Worm (Caenorhabditis elegans) whole organism, L2 larva: ENCODE measurements around the gene Y37E11AM.3.

Experiments
- C34F6.9 ChIP-seq: fragments of 150-350 bp; optimal IDR thresholded peaks from 2 replicates; lab custom pipeline; 2014; ENCODE audit warnings: missing biosample characterization, missing genetic modification characterization
- R02D3.7 ChIP-seq: fragments of 150-350 bp; optimal IDR thresholded peaks from 2 replicates; lab custom pipeline; 2014; ENCODE audit warnings: missing biosample characterization, missing genetic modification characterization
- Y55F3AM.14 ChIP-seq: fragments of 200-800 bp; sonication (Bioruptor generic); optimal IDR thresholded peaks from 2 replicates; lab custom pipeline; 2018; ENCODE audit warnings: mild to moderate bottlenecking, missing genetic modification characterization, missing compliant biosample characterization
- ZK546.5 ChIP-seq: sonication (generic microtip); optimal IDR thresholded peaks from 2 replicates; lab custom pipeline; 2017; ENCODE audit warnings: missing biosample characterization, missing genetic modification characterization
- alr-1 ChIP-seq: fragments of 150-350 bp; optimal IDR thresholded peaks from 2 replicates; lab custom pipeline; 2014; ENCODE audit warnings: missing biosample characterization, missing genetic modification characterization
- aly-2 ChIP-seq: fragments of 150-350 bp; optimal IDR thresholded peaks from 2 replicates; lab custom pipeline; 2014; ENCODE audit warnings: missing biosample characterization, missing genetic modification characterization
- ama-1 ChIP-seq: fragments of 150-350 bp; optimal IDR thresholded peaks from 2 replicates; lab custom pipeline; 2018; ENCODE audit warnings: inconsistent platforms
- ceh-16 ChIP-seq: fragments of 150-350 bp; optimal IDR thresholded peaks from 2 replicates; lab custom pipeline; 2014; ENCODE audit warnings: missing biosample characterization, missing genetic modification characterization
- ceh-82 ChIP-seq: fragments of 150-350 bp; optimal IDR thresholded peaks from 2 replicates; lab custom pipeline; 2014; ENCODE audit warnings: missing biosample characterization, missing genetic modification characterization
- crh-2 ChIP-seq: sonication (generic microtip); optimal IDR thresholded peaks from 2 replicates; lab custom pipeline; 2017; ENCODE audit warnings: missing biosample characterization, missing genetic modification characterization
- dmd-4 ChIP-seq: sonication (generic microtip); optimal IDR thresholded peaks from 2 replicates; lab custom pipeline; 2017; ENCODE audit warnings: missing biosample characterization, missing genetic modification characterization
- egl-27 ChIP-seq: sonication (generic microtip); optimal IDR thresholded peaks from 3 replicates; lab custom pipeline; 2017; ENCODE audit warnings: missing biosample characterization, missing genetic modification reagents, missing genetic modification characterization
- elt-3 ChIP-seq: sonication (generic microtip); optimal IDR thresholded peaks from 2 replicates; lab custom pipeline; 2017; ENCODE audit warnings: missing biosample characterization, missing genetic modification characterization
- fos-1 ChIP-seq: fragments of 150-350 bp; optimal IDR thresholded peaks from 2 replicates; lab custom pipeline; 2014; ENCODE audit warnings: missing biosample characterization, missing genetic modification characterization
- gmeb-1 ChIP-seq: fragments of 150-350 bp; optimal IDR thresholded peaks from 2 replicates; lab custom pipeline; 2014; ENCODE audit warnings: missing biosample characterization, missing genetic modification characterization
- lin-11 ChIP-seq: fragments of 150-350 bp; sonication (generic microtip); optimal IDR thresholded peaks from 2 replicates; lab custom pipeline; 2014; ENCODE audit warnings: missing biosample characterization, missing genetic modification characterization, inconsistent platforms, mixed read lengths
- lin-13 ChIP-seq: fragments of 150-350 bp; optimal IDR thresholded peaks from 2 replicates; lab custom pipeline; 2014; ENCODE audit warnings: missing biosample characterization, missing genetic modification reagents, missing genetic modification characterization
- lin-39 ChIP-seq: fragments of 150-350 bp; optimal IDR thresholded peaks from 2 replicates; lab custom pipeline; 2014; ENCODE audit warnings: missing biosample characterization, missing genetic modification reagents, missing genetic modification characterization
- lsy-2 ChIP-seq, 2 experiments: fragments of 150-350 bp in 1 of 2; sonication (generic microtip) in 1 of 2; optimal IDR thresholded peaks; 2 replicates each; lab custom pipeline; 2014 to 2017; ENCODE audit warnings: missing biosample characterization in 2 of 2, missing genetic modification characterization in 2 of 2
- mab-5 ChIP-seq: fragments of 150-350 bp; optimal IDR thresholded peaks from 2 replicates; lab custom pipeline; 2014; ENCODE audit warnings: missing biosample characterization, missing genetic modification characterization
- mdl-1 ChIP-seq, 2 experiments: fragments of 150-350 bp in 1 of 2; sonication (generic microtip) in 1 of 2; optimal IDR thresholded peaks; 2 replicates each; lab custom pipeline; 2017; ENCODE audit warnings: missing biosample characterization in 2 of 2, missing genetic modification characterization in 2 of 2
- nhr-10 ChIP-seq: sonication (generic microtip); optimal IDR thresholded peaks from 2 replicates; lab custom pipeline; 2017; ENCODE audit warnings: missing biosample characterization, missing genetic modification characterization
- nhr-12 ChIP-seq: fragments of 150-350 bp; optimal IDR thresholded peaks from 2 replicates; lab custom pipeline; 2014; ENCODE audit warnings: missing biosample characterization, missing genetic modification characterization
- nhr-129 ChIP-seq: fragments of 150-350 bp; optimal IDR thresholded peaks from 2 replicates; lab custom pipeline; 2014; ENCODE audit warnings: missing biosample characterization, missing genetic modification characterization
- nhr-21 ChIP-seq: fragments of 150-350 bp; optimal IDR thresholded peaks from 2 replicates; lab custom pipeline; 2014; ENCODE audit warnings: missing biosample characterization, missing genetic modification characterization
- nhr-23 ChIP-seq: fragments of 150-350 bp; optimal IDR thresholded peaks from 2 replicates; lab custom pipeline; 2014; ENCODE audit warnings: missing biosample characterization, missing genetic modification reagents, missing genetic modification characterization
- nhr-25 ChIP-seq: fragments of 150-350 bp; sonication (generic microtip); optimal IDR thresholded peaks from 3 replicates; lab custom pipeline; 2014; ENCODE audit warnings: missing biosample characterization, missing genetic modification characterization
- nhr-77 ChIP-seq: fragments of 150-350 bp; optimal IDR thresholded peaks from 2 replicates; lab custom pipeline; 2014; ENCODE audit warnings: missing biosample characterization, missing genetic modification characterization
- peb-1 ChIP-seq: fragments of 150-350 bp; optimal IDR thresholded peaks from 2 replicates; lab custom pipeline; 2014; ENCODE audit warnings: missing biosample characterization, missing genetic modification characterization
- sem-4 ChIP-seq: fragments of 150-350 bp; optimal IDR thresholded peaks from 2 replicates; lab custom pipeline; 2014; ENCODE audit warnings: missing biosample characterization, missing genetic modification reagents, missing genetic modification characterization
- skn-1 ChIP-seq: sonication (generic microtip); optimal IDR thresholded peaks from 2 replicates; lab custom pipeline; 2017; ENCODE audit warnings: missing biosample characterization, missing genetic modification characterization
- sma-3 ChIP-seq: sonication (generic microtip); optimal IDR thresholded peaks from 2 replicates; lab custom pipeline; 2016; ENCODE audit warnings: missing genetic modification reagents, missing genetic modification characterization, missing compliant biosample characterization
- sma-9 ChIP-seq, 2 experiments: fragments of 150-350 bp in 1 of 2; sonication (generic microtip) in 1 of 2; optimal IDR thresholded peaks; 2 replicates each; lab custom pipeline; 2014 to 2016; ENCODE audit warnings: missing genetic modification characterization in 2 of 2, mild to moderate bottlenecking in 1 of 2, missing biosample characterization in 1 of 2, missing compliant biosample characterization in 1 of 2, missing genetic modification reagents in 1 of 2, moderate library complexity in 1 of 2
- unc-39 ChIP-seq: fragments of 150-350 bp; optimal IDR thresholded peaks from 2 replicates; lab custom pipeline; 2014; ENCODE audit warnings: missing biosample characterization, missing genetic modification characterization
- unc-62 ChIP-seq: fragments of 150-350 bp; optimal IDR thresholded peaks from 2 replicates; lab custom pipeline; 2014; ENCODE audit warnings: missing biosample characterization, missing genetic modification reagents, missing genetic modification characterization
- ztf-1 ChIP-seq: fragments of 200-800 bp; sonication (Bioruptor generic); conservative IDR thresholded peaks from 2 replicates; pipeline ENCODE4 v1.3.6; 2022; ENCODE audit warnings: missing genetic modification characterization, missing compliant biosample characterization
- ztf-11 ChIP-seq: sonication (generic microtip); optimal IDR thresholded peaks from 2 replicates; lab custom pipeline; 2017; ENCODE audit warnings: missing biosample characterization, missing genetic modification characterization
- ztf-4 ChIP-seq: fragments of 150-350 bp; optimal IDR thresholded peaks from 2 replicates; lab custom pipeline; 2014; ENCODE audit warnings: missing biosample characterization, missing genetic modification characterization

The Y37E11AM.3 gene

DNA sequence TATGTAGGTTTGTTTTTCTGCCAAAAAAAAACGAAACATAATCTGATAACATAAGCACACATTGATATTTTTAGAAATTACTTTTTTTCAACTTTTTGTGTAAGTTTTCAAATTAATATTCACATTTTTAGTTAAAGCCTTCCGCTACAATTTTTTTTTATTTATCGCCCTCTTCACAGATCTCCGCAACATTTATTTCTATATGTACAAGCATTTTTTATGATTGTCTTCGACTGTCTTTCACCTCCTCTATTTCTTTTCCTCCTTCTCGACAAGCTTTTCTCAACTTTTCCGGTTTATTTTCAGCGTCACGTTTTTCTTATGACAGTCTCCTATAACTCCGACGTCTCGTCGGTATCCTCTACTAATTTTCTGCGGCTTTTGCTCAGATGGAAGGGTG lies 37.0 kb upstream of the Y37E11AM.3 start, which contains the start of gene best-20:
Gene best-20, plus strand, starts transcription at position 301 of the 400 bp plus-strand sequence.
- TF ChIP-seq nhr-23 (no peak), nhr-77 (tag; lab: Kevin White, UChicago) (no peak), C34F6.9 (tag; lab: Kevin White, UChicago) (no peak), lin-13 (GFP tag; lab: Kevin White, UChicago) (no peak), elt-3 (tag; lab: Kevin White, UChicago) (no peak), ZK546.5 (tag; lab: Kevin White, UChicago) (no peak), egl-27 (tag; lab: Kevin White, UChicago) (no peak), nhr-25 (no peak), Y55F3AM.14 (no peak), mab-5 (tag; lab: Kevin White, UChicago) (no peak), dmd-4 (tag; lab: Kevin White, UChicago) (no peak), aly-2 (tag; lab: Kevin White, UChicago) (no peak)
- TF ChIP-seq, all 48 proteins: peak for 0

DNA sequence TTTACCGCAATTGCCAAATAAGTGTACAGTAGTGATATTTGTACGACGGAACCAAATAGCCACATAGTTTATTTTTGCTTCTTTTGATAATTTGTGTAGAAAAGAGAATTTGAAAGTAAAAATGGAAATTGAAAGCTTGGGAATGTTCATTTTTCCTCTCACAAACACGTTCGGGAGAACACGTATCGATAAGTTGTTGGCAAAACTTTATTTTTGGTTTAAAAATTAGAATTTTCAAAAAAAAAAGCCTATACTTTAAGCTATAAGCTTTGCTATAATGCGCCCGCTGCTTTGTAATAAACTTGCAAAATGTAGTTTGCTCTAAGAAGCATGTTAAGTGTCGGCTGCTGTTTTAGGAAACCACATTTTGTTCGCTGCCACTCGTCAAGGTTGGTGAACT lies 36.4 kb upstream of the Y37E11AM.3 start, which contains the start of gene Y37E11AR.7:
Gene Y37E11AR.7, minus strand, starts transcription at position 101 of the 400 bp plus-strand sequence.
- no peak for TF ChIP-seq gmeb-1 (tag; lab: Kevin White, UChicago)
- TF ChIP-seq C34F6.9 (tag; lab: Kevin White, UChicago), result no peak
- TF ChIP-seq crh-2 (tag; lab: Kevin White, UChicago), result no peak
- no peak for TF ChIP-seq nhr-21 (tag; lab: Kevin White, UChicago)
- TF ChIP-seq aly-2 (tag; lab: Kevin White, UChicago), result no peak
- TF ChIP-seq ama-1, result no peak
- no peak for TF ChIP-seq fos-1
- TF ChIP-seq unc-39, result no peak
- TF ChIP-seq R02D3.7 (tag; lab: Kevin White, UChicago), result no peak
- TF ChIP-seq sma-3 (GFP tag; lab: Kevin White, UChicago), result no peak
- no peak for TF ChIP-seq ZK546.5 (tag; lab: Kevin White, UChicago)
- TF ChIP-seq dmd-4 (tag; lab: Kevin White, UChicago), result no peak
- no peak for TF ChIP-seq mab-5 (tag; lab: Kevin White, UChicago)
- no peak for TF ChIP-seq lin-11 (tag; lab: Kevin White, UChicago)
- TF ChIP-seq nhr-129 (tag; lab: Kevin White, UChicago), result no peak
- TF ChIP-seq nhr-12, result no peak
- TF ChIP-seq ztf-4 (tag; lab: Kevin White, UChicago), result no peak
- TF ChIP-seq skn-1 (tag; lab: Kevin White, UChicago), result no peak
- no peak for TF ChIP-seq lsy-2 (tag; optimal IDR thresholded peaks at IDR 0.05; lab: Kevin White, UChicago)
- no peak for TF ChIP-seq ceh-82

DNA sequence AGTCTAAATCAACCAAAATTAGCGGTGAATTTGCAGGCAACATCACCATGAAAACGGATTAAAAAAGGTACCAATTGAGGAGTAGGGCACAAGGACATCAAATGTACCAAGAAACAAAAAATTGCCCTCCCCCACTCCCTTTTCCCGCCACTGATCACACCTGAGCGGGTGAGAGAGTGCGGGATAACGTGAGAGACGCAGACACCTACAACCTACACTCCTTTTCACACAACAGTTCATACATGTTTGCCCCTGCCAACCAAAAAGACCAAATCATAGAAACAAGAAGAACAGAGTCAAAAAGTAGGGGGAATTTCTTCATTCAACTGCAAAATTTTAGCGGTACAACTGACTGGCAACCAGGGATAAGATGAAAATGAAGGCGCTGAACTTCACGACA lies 33.3 kb upstream of the Y37E11AM.3 start:
- TF ChIP-seq aly-2 (tag; lab: Kevin White, UChicago) (no peak), nhr-129 (tag; lab: Kevin White, UChicago) (peak; percentile 17)

DNA sequence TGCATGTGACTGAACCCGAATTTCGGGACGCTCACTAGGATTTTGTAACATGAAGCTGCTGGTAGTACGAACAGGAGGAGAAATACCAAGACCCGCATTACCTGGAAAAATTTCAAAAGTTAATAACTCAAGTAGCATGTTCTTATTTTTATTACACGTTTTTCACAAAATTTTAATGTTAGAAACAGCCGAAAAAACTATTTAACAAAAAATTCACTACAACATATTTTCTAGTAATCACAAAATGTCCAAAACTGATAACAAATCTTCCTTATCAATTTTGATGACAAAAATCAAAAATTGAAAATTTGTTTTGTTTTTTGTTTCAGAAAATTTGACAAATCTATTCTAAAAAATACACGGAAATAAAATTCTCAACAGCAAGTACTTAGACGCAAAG lies 32.0 kb upstream of the Y37E11AM.3 start, which contains the start of gene ugt-45:
Gene ugt-45, minus strand, starts transcription at position 101 of the 400 bp plus-strand sequence.
- TF ChIP-seq aly-2 (tag; lab: Kevin White, UChicago) (no peak), Y55F3AM.14 (no peak), sem-4 (no peak), mdl-1 (tag; optimal IDR thresholded peaks at IDR 0.05; lab: Kevin White, UChicago) (no peak), unc-62 (no peak), alr-1 (tag; lab: Kevin White, UChicago) (no peak), unc-39 (no peak), nhr-77 (tag; lab: Kevin White, UChicago) (no peak), elt-3 (tag; lab: Kevin White, UChicago) (no peak), gmeb-1 (tag; lab: Kevin White, UChicago) (no peak), ztf-1 (no peak), crh-2 (tag; lab: Kevin White, UChicago) (no peak), peb-1 (tag; lab: Kevin White, UChicago) (no peak), sma-9 (GFP tag; optimal IDR thresholded peaks at IDR 0.05; lab: Kevin White, UChicago) (no peak), sma-9 (tag; optimal IDR thresholded peaks at IDR 0.05; lab: Kevin White, UChicago) (no peak), lin-11 (tag; lab: Kevin White, UChicago) (no peak), lin-13 (GFP tag; lab: Kevin White, UChicago) (no peak)

DNA sequence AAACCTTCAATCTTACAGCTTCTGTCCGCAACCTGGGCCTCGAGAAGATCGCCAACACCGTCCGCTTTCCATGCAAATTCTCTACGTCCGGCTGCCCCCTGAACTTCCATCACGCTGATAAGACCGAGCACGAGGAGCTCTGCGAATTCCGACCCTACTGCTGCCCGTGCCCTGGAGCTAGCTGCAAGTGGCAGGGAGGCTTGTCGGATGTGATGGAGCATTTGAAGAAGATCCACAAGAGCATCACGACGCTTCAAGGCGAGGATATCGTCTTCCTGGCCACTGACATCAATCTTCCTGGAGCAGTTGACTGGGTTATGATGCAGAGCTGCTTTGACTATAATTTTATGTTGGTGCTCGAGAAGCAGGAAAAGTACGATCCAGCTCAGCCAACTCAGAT lies 26.8 kb upstream of the Y37E11AM.3 start:
- TF ChIP-seq ceh-16 (tag; lab: Kevin White, UChicago) (no peak), lin-13 (GFP tag; lab: Kevin White, UChicago) (no peak), nhr-129 (tag; lab: Kevin White, UChicago) (no peak), Y55F3AM.14 (no peak), ztf-11 (no peak), lin-39 (tag; lab: Kevin White, UChicago) (no peak), nhr-10 (no peak), nhr-12 (no peak), nhr-25 (no peak)
- TF ChIP-seq, all 48 proteins: peak for 0
